Worm (Caenorhabditis elegans): Measurements from ENCODE around the gene Y39B6A.30.

DNA sequence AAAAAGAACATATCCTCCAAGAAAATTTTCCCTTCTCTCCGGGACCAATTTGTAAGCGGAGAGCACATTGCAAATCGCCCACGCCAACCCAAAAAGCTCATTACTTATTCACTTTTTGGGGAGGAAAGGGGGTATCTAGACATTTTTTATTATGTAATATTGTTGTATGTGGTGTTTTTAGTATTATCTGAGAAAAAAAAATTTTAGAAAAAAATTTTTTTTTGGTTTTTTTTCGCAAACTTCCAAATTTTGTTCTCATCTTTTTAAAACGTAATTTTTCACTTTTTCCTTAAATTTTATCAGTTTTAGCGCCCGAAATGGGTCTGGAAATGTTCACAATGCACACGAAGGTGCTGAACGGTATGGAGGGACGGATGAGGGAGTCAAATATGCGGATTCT is 45.5 kb downstream of the Y39B6A.30 start, which contains the start of gene twk-46:
- TF ChIP-seq jun-1 (tag; optimal IDR thresholded peaks at IDR 0.05) (no peak), mml-1 (tag; optimal IDR thresholded peaks at IDR 0.05) (no peak)
